Worm (Caenorhabditis elegans) whole organism, L1 larva: ENCODE data around the gene Y54F10BM.13.

Experiments used
- C04F5.9 ChIP-seq: sonication (generic microtip); optimal IDR thresholded peaks from 2 replicates; lab custom pipeline; 2016; ENCODE audit warnings: missing genetic modification characterization, missing compliant biosample characterization
- C16A3.4 ChIP-seq: fragments of 150-350 bp; optimal IDR thresholded peaks from 2 replicates; lab custom pipeline; 2014; ENCODE audit warnings: missing biosample characterization, missing genetic modification characterization
- aha-1 ChIP-seq: fragments of 150-350 bp; optimal IDR thresholded peaks from 2 replicates; lab custom pipeline; 2014; ENCODE audit warnings: missing biosample characterization, missing genetic modification characterization
- blmp-1 ChIP-seq: fragments of 150-350 bp; optimal IDR thresholded peaks from 2 replicates; lab custom pipeline; 2014; ENCODE audit warnings: missing biosample characterization, missing genetic modification characterization
- ceh-63 ChIP-seq: fragments of 200-800 bp; sonication (Bioruptor generic); optimal IDR thresholded peaks from 2 replicates; lab custom pipeline; 2018; ENCODE audit warnings: mild to moderate bottlenecking, missing genetic modification characterization, missing compliant biosample characterization
- ceh-8 ChIP-seq: fragments of 200-800 bp; sonication (Bioruptor generic); optimal IDR thresholded peaks from 2 replicates; lab custom pipeline; 2018; ENCODE audit warnings: mild to moderate bottlenecking, missing genetic modification characterization, moderate library complexity, missing compliant biosample characterization
- ceh-82 ChIP-seq, 3 experiments: fragments of 150-350 bp in 1 of 3; sonication (generic microtip) in 2 of 3; optimal IDR thresholded peaks; 2 replicates each; lab custom pipeline; 2014 to 2017; ENCODE audit warnings: missing biosample characterization in 3 of 3, missing genetic modification characterization in 3 of 3
- ceh-88 ChIP-seq: fragments of 200-800 bp; sonication (Bioruptor generic); IDR thresholded peaks from 2 replicates; pipeline ENCODE4 v1.3.6; 2022; ENCODE audit warnings: missing genetic modification characterization, missing compliant biosample characterization
- efl-1 ChIP-seq, 4 experiments: fragments of 150-350 bp; optimal IDR thresholded peaks in 3 of 4; peaks in 1 of 4; 1 replicate in 1 of 4; 2 replicates in 3 of 4; lab custom pipeline; 2014; ENCODE audit warnings: missing biosample characterization in 2 of 4, missing genetic modification characterization in 2 of 4, missing genetic modification reagents in 2 of 4
- efl-3 ChIP-seq: fragments of 200-800 bp; sonication (Bioruptor generic); optimal IDR thresholded peaks from 2 replicates; lab custom pipeline; 2018; ENCODE audit warnings: mild to moderate bottlenecking, missing genetic modification characterization, missing compliant biosample characterization
- egl-13 ChIP-seq: sonication (generic microtip); optimal IDR thresholded peaks from 2 replicates; lab custom pipeline; 2016; ENCODE audit warnings: missing genotype, missing genetic modification reagents, missing genetic modification characterization, missing compliant biosample characterization
- elt-3 ChIP-seq, 6 experiments: fragments of 150-350 bp in 1 of 6; sonication (generic microtip); optimal IDR thresholded peaks; 2 replicates each; lab custom pipeline; 2017 to 2018; ENCODE audit warnings: missing biosample characterization in 6 of 6, missing genetic modification characterization in 6 of 6, inconsistent platforms in 1 of 6
- ets-5 ChIP-seq: fragments of 200-800 bp; sonication (Bioruptor generic); IDR thresholded peaks from 2 replicates; pipeline ENCODE4 v1.3.6; 2022; ENCODE audit warnings: missing genetic modification characterization, missing compliant biosample characterization
- fkh-10 ChIP-seq: sonication (generic microtip); optimal IDR thresholded peaks from 2 replicates; lab custom pipeline; 2017; ENCODE audit warnings: missing biosample characterization, missing genetic modification reagents, missing genetic modification characterization
- fkh-4 ChIP-seq: sonication (generic microtip); optimal IDR thresholded peaks from 2 replicates; lab custom pipeline; 2016; ENCODE audit warnings: missing compliant biosample characterization, missing genetic modification characterization, borderline replicate concordance
- hlh-4 ChIP-seq: sonication (generic microtip); optimal IDR thresholded peaks from 2 replicates; lab custom pipeline; 2016; ENCODE audit warnings: mild to moderate bottlenecking, missing genetic modification characterization, missing compliant biosample characterization
- hpl-2 ChIP-seq: fragments of 150-350 bp; optimal IDR thresholded peaks from 2 replicates; lab custom pipeline; 2014; ENCODE audit warnings: missing biosample characterization, missing genetic modification reagents, missing genetic modification characterization
- irx-1 ChIP-seq: sonication (generic microtip); optimal IDR thresholded peaks from 2 replicates; lab custom pipeline; 2016; ENCODE audit warnings: missing genetic modification characterization, missing compliant biosample characterization
- lin-14 ChIP-seq: fragments of 200-800 bp; sonication (Bioruptor generic); optimal IDR thresholded peaks from 2 replicates; lab custom pipeline; 2018; ENCODE audit warnings: mild to moderate bottlenecking, missing genetic modification characterization, moderate library complexity, missing compliant biosample characterization
- lin-39 ChIP-seq: fragments of 150-350 bp; optimal IDR thresholded peaks from 2 replicates; lab custom pipeline; 2014; ENCODE audit warnings: missing biosample characterization, missing genetic modification reagents, missing genetic modification characterization
- lir-3 ChIP-seq: sonication (generic microtip); optimal IDR thresholded peaks from 2 replicates; lab custom pipeline; 2016; ENCODE audit warnings: mild to moderate bottlenecking, missing genetic modification characterization, moderate library complexity, missing compliant biosample characterization; ENCODE audit not compliant: poor library complexity
- mab-9 ChIP-seq: fragments of 200-800 bp; sonication (Bioruptor generic); IDR thresholded peaks from 2 replicates; pipeline ENCODE4 v1.3.6; 2022; ENCODE audit warnings: missing genetic modification reagents, missing genetic modification characterization, missing compliant biosample characterization
- mep-1 ChIP-seq: fragments of 150-350 bp; optimal IDR thresholded peaks from 2 replicates; lab custom pipeline; 2014; ENCODE audit warnings: missing biosample characterization, missing genetic modification characterization
- nhr-11 ChIP-seq: fragments of 150-350 bp; optimal IDR thresholded peaks from 2 replicates; lab custom pipeline; 2014; ENCODE audit warnings: missing biosample characterization, missing genetic modification characterization
- nhr-19 ChIP-seq: fragments of 200-800 bp; sonication (Bioruptor generic); conservative IDR thresholded peaks from 2 replicates; pipeline ENCODE4 v1.3.6; 2022; ENCODE audit warnings: missing genetic modification characterization, missing compliant biosample characterization
- nhr-20 ChIP-seq: sonication (generic microtip); optimal IDR thresholded peaks from 2 replicates; lab custom pipeline; 2016; ENCODE audit warnings: mild to moderate bottlenecking, missing genetic modification characterization, missing compliant biosample characterization
- nhr-47 ChIP-seq: sonication (generic microtip); optimal IDR thresholded peaks from 2 replicates; lab custom pipeline; 2016; ENCODE audit warnings: mild to moderate bottlenecking, missing genetic modification characterization, moderate library complexity, missing compliant biosample characterization
- nhr-71 ChIP-seq: sonication (generic microtip); optimal IDR thresholded peaks from 2 replicates; lab custom pipeline; 2016; ENCODE audit warnings: mild to moderate bottlenecking, missing genetic modification characterization, moderate library complexity, missing compliant biosample characterization
- nhr-76 ChIP-seq: sonication (generic microtip); optimal IDR thresholded peaks from 2 replicates; lab custom pipeline; 2017; ENCODE audit warnings: missing biosample characterization, missing genetic modification characterization
- nhr-85 ChIP-seq: sonication (generic microtip); peaks from one replicate; lab custom pipeline; 2016; ENCODE audit warnings: missing genetic modification characterization, inconsistent platforms, missing compliant biosample characterization
- nhr-90 ChIP-seq: sonication (generic microtip); optimal IDR thresholded peaks from 2 replicates; lab custom pipeline; 2016; ENCODE audit warnings: mild to moderate bottlenecking, missing genetic modification characterization, missing compliant biosample characterization; ENCODE audit not compliant: poor library complexity
- pag-3 ChIP-seq: sonication (generic microtip); optimal IDR thresholded peaks from 2 replicates; lab custom pipeline; 2017; ENCODE audit warnings: missing genetic modification characterization, mild to moderate bottlenecking, missing compliant biosample characterization, antibody characterized with exemption, borderline replicate concordance; ENCODE audit not compliant: insufficient read depth
- snu-23 ChIP-seq: sonication (generic microtip); optimal IDR thresholded peaks from 2 replicates; lab custom pipeline; 2016; ENCODE audit warnings: missing genetic modification characterization, missing compliant biosample characterization
- sox-4 ChIP-seq: sonication (generic microtip); optimal IDR thresholded peaks from 2 replicates; lab custom pipeline; 2016; ENCODE audit warnings: missing genetic modification characterization, missing compliant biosample characterization
- tlp-1 ChIP-seq: fragments of 150-350 bp; optimal IDR thresholded peaks from 2 replicates; lab custom pipeline; 2014; ENCODE audit warnings: missing biosample characterization, missing genetic modification characterization
- unc-130 ChIP-seq: fragments of 150-350 bp; optimal IDR thresholded peaks from 2 replicates; lab custom pipeline; 2017; ENCODE audit warnings: missing biosample characterization, missing genetic modification characterization, inconsistent platforms
- unc-30 ChIP-seq: sonication (generic microtip); optimal IDR thresholded peaks from 2 replicates; lab custom pipeline; 2017; ENCODE audit warnings: missing biosample characterization, missing genetic modification characterization
- unc-62 ChIP-seq: fragments of 150-350 bp; optimal IDR thresholded peaks from 2 replicates; lab custom pipeline; 2014; ENCODE audit warnings: missing biosample characterization, missing genetic modification reagents, missing genetic modification characterization
- xbp-1 ChIP-seq: sonication (generic microtip); optimal IDR thresholded peaks from 2 replicates; lab custom pipeline; 2016; ENCODE audit warnings: missing genetic modification characterization, missing compliant biosample characterization
- zag-1 ChIP-seq: fragments of 150-350 bp; optimal IDR thresholded peaks from 2 replicates; lab custom pipeline; 2014; ENCODE audit warnings: missing biosample characterization, missing genetic modification characterization
- zip-4 ChIP-seq: fragments of 200-800 bp; sonication (Bioruptor generic); optimal IDR thresholded peaks from 2 replicates; lab custom pipeline; 2018; ENCODE audit warnings: mild to moderate bottlenecking, missing genetic modification characterization, moderate library complexity, missing compliant biosample characterization
- ztf-4 ChIP-seq: fragments of 150-350 bp; optimal IDR thresholded peaks from 2 replicates; lab custom pipeline; 2014; ENCODE audit warnings: missing biosample characterization, missing genetic modification characterization

Y54F10BM.13 gene

DNA sequence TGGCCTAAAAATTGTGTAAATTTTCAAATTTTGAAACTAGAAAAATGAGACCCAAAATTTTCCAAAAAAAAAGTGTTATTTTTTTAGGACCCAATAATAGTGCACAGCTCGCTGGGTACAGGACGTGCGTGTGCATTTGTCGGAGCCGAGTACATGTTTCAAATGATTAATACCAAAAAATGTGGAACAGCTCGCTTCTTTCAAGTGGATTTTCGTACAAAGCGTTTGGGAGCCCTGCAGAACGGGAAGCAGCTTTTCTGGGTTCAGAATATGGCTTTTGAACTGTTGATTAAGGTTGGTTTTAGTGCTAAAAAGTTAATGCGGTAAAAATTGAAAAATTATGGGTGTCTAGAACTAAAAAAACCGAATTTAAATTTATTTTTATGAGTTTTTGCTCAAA is 42.6 kb downstream of the Y54F10BM.13 start:
- TF ChIP-seq nhr-47 (tag; lab: Kevin White, UChicago) (no peak), ztf-4 (tag; lab: Kevin White, UChicago) (no peak), zag-1 (no peak), blmp-1 (no peak), aha-1 (no peak), mep-1 (no peak), C04F5.9 (tag; lab: Kevin White, UChicago) (no peak), egl-13 (tag; lab: Kevin White, UChicago) (no peak), snu-23 (GFP tag; lab: Kevin White, UChicago) (no peak), hlh-4 (tag; lab: Kevin White, UChicago) (no peak), C16A3.4 (no peak), tlp-1 (tag; lab: Kevin White, UChicago) (no peak), ceh-82 (tag; optimal IDR thresholded peaks at IDR 0.05; lab: Kevin White, UChicago) (no peak)

DNA sequence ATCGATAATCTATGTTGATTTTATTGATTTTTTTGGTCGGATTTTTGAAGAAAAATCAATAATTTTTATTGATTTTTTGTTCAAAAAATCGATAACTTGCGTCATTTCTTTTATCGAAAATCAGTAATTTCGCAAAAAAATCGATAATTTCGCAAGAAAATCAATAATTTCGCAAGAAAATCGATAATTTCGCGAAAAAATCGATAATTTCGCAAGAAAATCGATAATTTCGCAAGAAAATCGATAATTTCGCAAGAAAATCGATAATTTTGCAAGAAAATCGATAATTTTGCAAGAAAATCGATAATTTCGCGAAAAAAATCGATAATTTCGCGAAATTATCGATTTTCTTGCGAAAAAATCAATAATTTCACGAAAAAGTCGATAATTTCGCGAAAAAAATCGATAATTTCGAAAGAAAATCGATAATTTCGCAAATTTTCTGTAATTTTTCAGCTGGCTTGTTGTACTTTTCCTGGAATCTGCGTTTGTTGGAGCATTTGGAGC is 47.5 kb downstream of the Y54F10BM.13 start:
- TF ChIP-seq zag-1 = no peak
- no peak for TF ChIP-seq sox-4 (tag; lab: Kevin White, UChicago)
- no peak for TF ChIP-seq ceh-82 (tag; optimal IDR thresholded peaks at IDR 0.05; lab: Kevin White, UChicago)
- no peak for TF ChIP-seq fkh-10 (GFP tag; lab: Kevin White, UChicago)
- no peak for TF ChIP-seq zip-4 (GFP tag; lab: Kevin White, UChicago)
- no peak for TF ChIP-seq lin-14 (GFP tag; lab: Kevin White, UChicago)
- TF ChIP-seq unc-130 (tag; lab: Kevin White, UChicago) = no peak
- TF ChIP-seq ceh-8 (GFP tag; lab: Kevin White, UChicago) = no peak
- no peak for TF ChIP-seq aha-1
- no peak for TF ChIP-seq elt-3 (tag; optimal IDR thresholded peaks at IDR 0.05; lab: Kevin White, UChicago)
- no peak for TF ChIP-seq mab-9

DNA sequence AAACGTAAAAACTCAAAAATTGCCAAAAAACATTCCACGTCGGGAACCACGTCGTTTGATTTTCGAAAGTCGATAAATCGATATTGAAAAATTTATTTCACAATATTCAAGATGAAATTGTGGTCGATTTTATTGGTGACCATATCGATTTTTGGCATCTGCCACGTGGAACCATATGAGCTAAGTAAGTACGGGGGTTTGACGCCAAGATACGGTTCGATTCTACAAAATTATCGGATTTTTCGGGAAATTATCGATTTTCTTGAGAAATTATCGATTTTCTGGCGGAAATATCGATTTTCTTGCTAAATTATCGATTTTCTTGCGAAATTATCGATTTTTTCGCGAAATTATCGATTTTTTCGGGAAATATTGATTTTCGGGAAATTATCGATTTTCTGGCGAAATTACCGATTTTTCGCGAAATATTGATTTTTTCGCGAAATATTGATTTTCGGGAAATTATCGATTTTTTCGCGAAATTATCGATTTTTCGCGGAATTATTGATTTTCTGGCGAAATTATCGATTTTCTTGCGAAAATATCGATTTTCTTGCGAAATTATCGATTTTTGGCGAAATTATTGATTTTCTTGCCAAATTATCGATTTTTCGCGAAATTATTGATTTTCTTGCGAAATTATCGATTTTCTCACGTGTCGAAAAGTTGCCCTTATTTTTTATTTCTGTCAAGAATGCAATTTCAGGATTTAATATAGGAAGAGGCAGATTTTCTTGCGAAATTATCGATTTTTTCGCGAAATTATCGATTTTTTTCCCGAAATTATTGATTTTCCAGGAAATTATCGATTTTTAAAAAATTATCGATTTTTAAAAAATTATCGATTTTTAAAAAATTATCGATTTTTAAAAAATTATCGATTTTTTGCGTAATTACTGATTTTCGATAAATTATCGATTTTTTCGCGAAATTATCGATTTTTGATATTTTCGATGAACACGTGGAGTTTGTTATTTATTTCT is 48.6 kb downstream of the Y54F10BM.13 start, which contains the start of gene Y54F10BM.3:
TSS of gene Y54F10BM.3 (plus strand) at position 51 of the 983 bp plus-strand sequence.
- TF ChIP-seq lin-39 (tag; lab: Kevin White, UChicago) = no peak
- TF ChIP-seq ztf-4 (tag; lab: Kevin White, UChicago) = no peak
- no peak for TF ChIP-seq efl-1 (optimal IDR thresholded peaks at IDR 0.05; lab: Kevin White, UChicago)
- TF ChIP-seq efl-1 (GFP tag; optimal IDR thresholded peaks at IDR 0.05 in 1 of 2; lab: Kevin White, UChicago) = peak in 1 of 2 experiments; percentile 46
- TF ChIP-seq mab-9 = no peak
- no peak for TF ChIP-seq nhr-20 (tag; lab: Kevin White, UChicago)
- no peak for TF ChIP-seq nhr-76
- TF ChIP-seq nhr-47 (tag; lab: Kevin White, UChicago) = no peak

DNA sequence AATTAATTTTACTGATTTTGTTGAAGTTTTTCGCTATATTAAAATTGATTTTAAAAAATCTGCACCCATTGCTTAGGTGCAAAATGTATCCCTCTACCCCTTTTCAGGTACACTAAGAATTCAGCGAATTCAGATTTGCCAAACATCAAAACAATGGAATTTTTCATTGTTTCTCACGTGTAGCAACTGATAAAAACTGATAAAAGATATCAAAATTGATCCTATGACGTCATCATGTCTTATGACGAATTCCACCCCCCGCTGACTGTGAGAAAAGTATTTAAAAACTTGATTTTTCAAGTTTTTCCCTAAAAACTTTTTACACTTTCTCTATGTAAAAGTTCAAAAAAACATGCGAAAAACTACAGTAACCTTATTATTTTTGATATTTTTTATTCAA is 50.3 kb downstream of the Y54F10BM.13 start, which contains the start of gene Y54F10BM.22:
TSS of gene Y54F10BM.22 (plus strand) at position 331 of the 400 bp plus-strand sequence.
- TF ChIP-seq unc-62 = no peak
- TF ChIP-seq hlh-4 (tag; lab: Kevin White, UChicago) = no peak
- no peak for TF ChIP-seq pag-3
- TF ChIP-seq aha-1 = no peak
- no peak for TF ChIP-seq irx-1
- TF ChIP-seq efl-3 (GFP tag; lab: Kevin White, UChicago) = no peak
- TF ChIP-seq fkh-4 (tag; lab: Kevin White, UChicago) = no peak
- no peak for TF ChIP-seq nhr-11 (tag; lab: Kevin White, UChicago)
- TF ChIP-seq nhr-19 = no peak
- TF ChIP-seq nhr-71 = no peak
- no peak for TF ChIP-seq xbp-1 (tag; lab: Kevin White, UChicago)
- TF ChIP-seq nhr-85 (tag; lab: Kevin White, UChicago) = peak; percentile 82
- no peak for TF ChIP-seq ceh-88 (GFP tag; lab: Robert Waterston, UW)
- no peak for TF ChIP-seq ceh-63
- TF ChIP-seq nhr-47 (tag; lab: Kevin White, UChicago) = no peak
- no peak for TF ChIP-seq tlp-1 (tag; lab: Kevin White, UChicago)
- no peak for TF ChIP-seq unc-30 (tag; lab: Kevin White, UChicago)
- TF ChIP-seq efl-1 (optimal IDR thresholded peaks at IDR 0.05; lab: Kevin White, UChicago) = no peak
- TF ChIP-seq efl-1 (GFP tag; optimal IDR thresholded peaks at IDR 0.05 in 1 of 2; lab: Kevin White, UChicago) = peak in 1 of 2 experiments; percentile 64
- TF ChIP-seq zip-4 (GFP tag; lab: Kevin White, UChicago) = no peak
- TF ChIP-seq hpl-2 (GFP tag; lab: Kevin White, UChicago) = no peak
- TF ChIP-seq ztf-4 (tag; lab: Kevin White, UChicago) = no peak
- TF ChIP-seq nhr-20 (tag; lab: Kevin White, UChicago) = peak; percentile 30
- TF ChIP-seq nhr-90 (tag; lab: Kevin White, UChicago) = peak; percentile 28
- no peak for TF ChIP-seq lir-3 (tag; lab: Kevin White, UChicago)
- TF ChIP-seq C04F5.9 (tag; lab: Kevin White, UChicago) = no peak
- no peak for TF ChIP-seq ets-5 (GFP tag; lab: Robert Waterston, UW)
